Worm (Caenorhabditis elegans): ENCODE results near the gene Y73B6BL.31.

Y73B6BL.31 gene

DNA sequence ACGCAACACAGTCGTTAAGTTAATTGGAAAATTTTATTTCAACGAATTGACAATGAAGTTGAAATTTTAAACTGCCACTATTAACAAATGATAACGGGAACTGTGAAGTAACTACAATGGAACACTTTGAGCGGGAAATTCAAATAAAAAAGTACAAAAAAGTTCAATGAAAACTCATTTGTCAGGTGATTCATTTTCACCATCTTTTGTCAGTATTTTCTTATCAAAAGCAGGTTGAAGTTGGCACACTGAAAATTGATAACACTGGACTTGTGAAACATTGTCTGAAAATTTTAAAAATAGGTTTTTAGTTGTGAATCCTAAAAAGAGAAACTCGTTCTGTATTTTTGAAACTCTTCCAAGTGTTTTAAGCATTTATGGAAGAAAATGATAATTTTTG lies 8.3 kb upstream of the Y73B6BL.31 start:
- TF ChIP-seq php-3 (GFP tag; IDR thresholded peaks at IDR 0.05) (peak; percentile 48; the same call in 1 of the 2 replicates), aha-1 (tag) (no peak), pqm-1 (tag; optimal IDR thresholded peaks at IDR 0.05) (peak; percentile 77), hlh-11 (tag; optimal IDR thresholded peaks at IDR 0.05) (peak; percentile 47), mep-1 (tag; optimal IDR thresholded peaks at IDR 0.05) (no peak), daf-16 (GFP tag; optimal IDR thresholded peaks at IDR 0.05) (no peak), daf-16 (tag; optimal IDR thresholded peaks at IDR 0.05) (peak; percentile 53), dmd-6 (GFP tag; IDR thresholded peaks at IDR 0.05) (peak; percentile 20; the same call in 1 of the 2 replicates), daf-12 (tag; optimal IDR thresholded peaks at IDR 0.05) (no peak), nhr-28 (tag; optimal IDR thresholded peaks at IDR 0.05) (peak; percentile 6), dve-1 (tag; optimal IDR thresholded peaks at IDR 0.05; ENCODE audit: insufficient read depth) (peak; percentile 65)

ce11 chrIV:6438051-6438450 lies 3.6 kb upstream of the Y73B6BL.31 start, which contains the start of gene dlc-5:
Gene dlc-5 (plus strand): TSS chrIV:6438204.
- TF ChIP-seq madf-9 (GFP tag; conservative IDR thresholded peaks at IDR 0.05) (no peak), ama-1 (optimal IDR thresholded peaks at IDR 0.05) (no peak), fkh-10 (GFP tag; optimal IDR thresholded peaks at IDR 0.05) (no peak), mep-1 (tag; optimal IDR thresholded peaks at IDR 0.05) (no peak), T26A8.4 (GFP tag; IDR thresholded peaks at IDR 0.05) (no peak), attf-4 (tag; optimal IDR thresholded peaks at IDR 0.05) (no peak), aha-1 (tag) (peak; percentile 94), nhr-11 (tag; optimal IDR thresholded peaks at IDR 0.05) (no peak)

DNA sequence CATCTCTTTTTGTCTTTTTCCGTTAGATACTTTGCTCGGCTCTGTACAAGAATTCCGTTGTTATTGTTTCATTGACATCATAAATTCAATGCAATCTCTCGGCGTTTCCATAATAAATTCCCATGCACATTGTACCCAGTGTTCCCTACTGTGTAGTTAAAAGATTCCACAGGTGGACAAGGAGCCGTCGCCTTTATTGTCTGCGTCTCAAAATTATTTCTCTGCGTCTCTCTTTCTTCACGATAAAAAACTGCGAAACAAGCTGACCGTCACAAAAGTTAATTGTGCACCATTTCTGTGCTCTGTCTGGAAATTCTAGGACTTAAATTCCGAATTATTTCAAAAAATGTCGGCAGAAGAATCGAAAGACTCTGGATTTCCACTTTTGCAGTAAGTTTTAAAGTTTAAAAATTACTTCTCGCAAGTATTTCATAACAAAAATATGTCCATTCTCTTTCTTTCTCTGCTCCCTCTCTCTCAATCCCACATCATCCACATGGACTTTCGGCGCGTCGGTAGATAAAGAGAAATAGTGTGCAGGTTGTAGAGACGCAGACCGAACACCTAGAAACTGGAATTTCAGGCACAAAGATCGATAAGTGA lies 416 bp downstream of the Y73B6BL.31 start:
- no peak for TF ChIP-seq lin-39 (tag; optimal IDR thresholded peaks at IDR 0.05)
- TF ChIP-seq nhr-77 (tag; optimal IDR thresholded peaks at IDR 0.05): peak; percentile 32
- TF ChIP-seq ama-1 (optimal IDR thresholded peaks at IDR 0.05): no peak
- TF ChIP-seq unc-62 (GFP tag; optimal IDR thresholded peaks at IDR 0.05 in 1 of 2): peak in 1 of 2 experiments; percentile 40
- TF ChIP-seq unc-62 (tag; optimal IDR thresholded peaks at IDR 0.05): no peak
- TF ChIP-seq nhr-28 (tag; optimal IDR thresholded peaks at IDR 0.05): peak; percentile 48
- TF ChIP-seq gei-8 (GFP tag; optimal IDR thresholded peaks at IDR 0.05): no peak
- no peak for TF ChIP-seq Y105C5A.15 (GFP tag; IDR thresholded peaks at IDR 0.05)
- TF ChIP-seq dve-1 (tag; optimal IDR thresholded peaks at IDR 0.05; ENCODE audit: insufficient read depth): peak; percentile 69
- TF ChIP-seq D1046.2 (GFP tag; IDR thresholded peaks at IDR 0.05): no peak
- no peak for TF ChIP-seq snpc-1.2 (GFP tag; IDR thresholded peaks at IDR 0.05)
- TF ChIP-seq T26A8.4 (GFP tag; IDR thresholded peaks at IDR 0.05): no peak
- TF ChIP-seq daf-19 (GFP tag; conservative IDR thresholded peaks at IDR 0.05): 0 out of 2 replicates have a peak, but pooled peaks have one; percentile 22
- no peak for TF ChIP-seq aly-2 (tag; optimal IDR thresholded peaks at IDR 0.05)
- TF ChIP-seq nhr-111 (GFP tag; optimal IDR thresholded peaks at IDR 0.05): no peak
- no peak for TF ChIP-seq hif-1 (tag; optimal IDR thresholded peaks at IDR 0.05)
- no peak for TF ChIP-seq madf-5 (GFP tag; IDR thresholded peaks at IDR 0.05)
- TF ChIP-seq mxl-3 (GFP tag; optimal IDR thresholded peaks at IDR 0.05): no peak
- peak; percentile 58 for TF ChIP-seq dmd-6 (GFP tag; IDR thresholded peaks at IDR 0.05)
- no peak for TF ChIP-seq daf-16 (GFP tag; optimal IDR thresholded peaks at IDR 0.05)
- peak; percentile 53 for TF ChIP-seq daf-16 (tag; optimal IDR thresholded peaks at IDR 0.05)
- TF ChIP-seq nhr-11 (tag; optimal IDR thresholded peaks at IDR 0.05): no peak
- no peak for TF ChIP-seq duxl-1 (tag; optimal IDR thresholded peaks at IDR 0.05; ENCODE audit: poor library complexity)
- TF ChIP-seq pqm-1 (tag; optimal IDR thresholded peaks at IDR 0.05): no peak
- no peak for TF ChIP-seq lsy-2 (tag; optimal IDR thresholded peaks at IDR 0.05)
- TF ChIP-seq hmg-1.1 (GFP tag; IDR thresholded peaks at IDR 0.05): 0 out of 2 replicates have a peak, but pooled peaks have one; percentile 12
- TF ChIP-seq sdz-12 (GFP tag; optimal IDR thresholded peaks at IDR 0.05): no peak
- peak; percentile 65; the same call in 1 of the 2 replicates for TF ChIP-seq php-3 (GFP tag; IDR thresholded peaks at IDR 0.05)
- no peak for TF ChIP-seq ceh-20 (GFP tag; IDR thresholded peaks at IDR 0.05)
- TF ChIP-seq mdt-29 (GFP tag; IDR thresholded peaks at IDR 0.05): no peak
- TF ChIP-seq lir-3 (tag; optimal IDR thresholded peaks at IDR 0.05): no peak
- TF ChIP-seq lin-15B (tag; optimal IDR thresholded peaks at IDR 0.05): no peak
- peak; percentile 8 to 22 for TF ChIP-seq mdl-1 (tag; optimal IDR thresholded peaks at IDR 0.05)
- TF ChIP-seq mes-2 (tag; optimal IDR thresholded peaks at IDR 0.05; ENCODE audit: poor library complexity, severe bottlenecking): no peak
- peak; percentile 27 for TF ChIP-seq nhr-102 (tag; optimal IDR thresholded peaks at IDR 0.05)
- no peak for TF ChIP-seq snpc-4 (tag; optimal IDR thresholded peaks at IDR 0.05)
- no peak for TF ChIP-seq Y48G9A.11 (GFP tag; IDR thresholded peaks at IDR 0.05)
- peak; percentile 27; the same call in 1 of the 2 replicates for TF ChIP-seq lin-38 (GFP tag; IDR thresholded peaks at IDR 0.05)
- peak; percentile 19 for TF ChIP-seq aha-1 (tag)

All from whole organism, L4 larva.